Fruit fly (Drosophila melanogaster): ENCODE data around the gene c12.2.

dm6 chrX:9343480-9344477 is 24.6 kb downstream of the c12.2 start:
- TF ChIP-seq CG8478 (optimal IDR thresholded peaks at IDR 0.05) (no peak), CTCF (optimal IDR thresholded peaks at IDR 0.05) (no peak)
